Fruit fly (Drosophila melanogaster) whole organism, embryonic: ENCODE measurements around the gene gammaTub37C.
A peak's percentile ranks its signal among the peaks of the same experiment; 100 is the strongest.

ENCODE experiments used
- Bgb ChIP-seq: fragments of 200-800 bp; sonication (Bioruptor generic); IDR thresholded peaks from 2 replicates; pipeline ENCODE4 v1.3.6; 2022; ENCODE audit warnings: missing biosample characterization, missing genetic modification characterization; ENCODE audit not compliant: partially characterized antibody
- CG10209 ChIP-seq: fragments of 200-800 bp; sonication (Bioruptor generic); optimal IDR thresholded peaks from 3 replicates; lab custom pipeline; 2017; ENCODE audit warnings: missing biosample characterization, mild to moderate bottlenecking, missing genetic modification characterization, missing genetic modification reagents
- CG10321 ChIP-seq: fragments of 200-800 bp; sonication (Bioruptor generic); IDR thresholded peaks from 2 replicates; pipeline ENCODE4 v1.3.6; 2022; ENCODE audit warnings: missing biosample characterization, missing genetic modification characterization
- CG11398 ChIP-seq: fragments of 200-800 bp; sonication (Bioruptor generic); optimal IDR thresholded peaks from 2 replicates; lab custom pipeline; 2016; ENCODE audit warnings: missing biosample characterization, missing genetic modification characterization
- CG13287 ChIP-seq: fragments of 200-800 bp; sonication (Bioruptor generic); IDR thresholded peaks from 2 replicates; pipeline ENCODE4 v1.3.6; 2022; ENCODE audit warnings: missing biosample characterization, missing genetic modification characterization; ENCODE audit not compliant: partially characterized antibody
- CG15073 ChIP-seq: fragments of 200-800 bp; sonication (Bioruptor generic); optimal IDR thresholded peaks from 2 replicates; lab custom pipeline; 2016; ENCODE audit warnings: missing biosample characterization, missing genetic modification characterization
- CG15479 ChIP-seq: fragments of 200-800 bp; sonication (Bioruptor generic); optimal IDR thresholded peaks from 3 replicates; lab custom pipeline; 2019; ENCODE audit warnings: missing biosample characterization, mild to moderate bottlenecking, missing genetic modification characterization, moderate library complexity
- CG17359 ChIP-seq: fragments of 200-800 bp; sonication (Bioruptor generic); optimal IDR thresholded peaks from 3 replicates; lab custom pipeline; 2018; ENCODE audit warnings: missing biosample characterization, mild to moderate bottlenecking, missing genetic modification characterization, moderate library complexity
- CG18262 ChIP-seq: fragments of 200-800 bp; optimal IDR thresholded peaks from 3 replicates; lab custom pipeline; 2019; ENCODE audit warnings: missing biosample characterization, mild to moderate bottlenecking, missing genetic modification characterization, moderate library complexity
- CG2199 ChIP-seq: fragments of 200-800 bp; sonication (Bioruptor generic); IDR thresholded peaks from 3 replicates; pipeline ENCODE4 v1.3.6; 2022; ENCODE audit warnings: missing biosample characterization, missing genetic modification characterization
- CG33557 ChIP-seq: fragments of 200-800 bp; sonication (Bioruptor generic); optimal IDR thresholded peaks from 2 replicates; lab custom pipeline; 2019; ENCODE audit warnings: missing biosample characterization, mild to moderate bottlenecking, missing genetic modification characterization, moderate library complexity
- CG3726 ChIP-seq: fragments of 200-800 bp; sonication (Bioruptor generic); IDR thresholded peaks from 3 replicates; pipeline ENCODE4, ENCODE4 v1.3.6; 2022; ENCODE audit warnings: missing biosample characterization, missing genetic modification characterization
- CG6254 ChIP-seq: fragments of 200-800 bp; sonication (Bioruptor generic); optimal IDR thresholded peaks from 3 replicates; lab custom pipeline; 2017; ENCODE audit warnings: mild to moderate bottlenecking, missing biosample characterization, missing genetic modification reagents, missing genetic modification characterization
- CG6854 ChIP-seq: fragments of 200-800 bp; sonication (Bioruptor generic); optimal IDR thresholded peaks from 3 replicates; lab custom pipeline; 2017; ENCODE audit warnings: missing biosample characterization, mild to moderate bottlenecking, missing genetic modification characterization
- CG9727 ChIP-seq: fragments of 200-800 bp; sonication (Bioruptor generic); optimal IDR thresholded peaks from 3 replicates; lab custom pipeline; 2017; ENCODE audit warnings: missing biosample characterization, mild to moderate bottlenecking, missing genetic modification characterization
- Chrac-16 ChIP-seq: fragments of 200-800 bp; sonication (Bioruptor generic); optimal IDR thresholded peaks from 3 replicates; lab custom pipeline; 2016; ENCODE audit warnings: missing biosample characterization, missing genetic modification characterization
- CoRest ChIP-seq: fragments of 200-800 bp; sonication (Bioruptor generic); optimal IDR thresholded peaks from 3 replicates; lab custom pipeline; 2018; ENCODE audit warnings: missing biosample characterization, mild to moderate bottlenecking, missing genetic modification characterization, moderate library complexity
- D ChIP-seq, 2 experiments: fragments of 200-800 bp in 1 of 2; fragments of >200 bp in 1 of 2; sonication (Bioruptor generic) in 1 of 2; optimal IDR thresholded peaks; 2 replicates in 1 of 2; 3 replicates in 1 of 2; lab custom pipeline; 2017; ENCODE audit warnings: mild to moderate bottlenecking in 1 of 2, missing biosample characterization in 1 of 2, missing genetic modification characterization in 1 of 2, missing genetic modification reagents in 1 of 2
- Fer1 ChIP-seq: fragments of 200-800 bp; sonication (Bioruptor generic); optimal IDR thresholded peaks from 2 replicates; lab custom pipeline; 2017; ENCODE audit warnings: missing biosample characterization, mild to moderate bottlenecking, missing genetic modification characterization
- Fer3 ChIP-seq: fragments of 200-800 bp; sonication (Bioruptor generic); optimal IDR thresholded peaks from 2 replicates; lab custom pipeline; 2018; ENCODE audit warnings: missing biosample characterization, mild to moderate bottlenecking, missing genetic modification characterization, moderate library complexity
- Mad ChIP-seq: fragments of 200-800 bp; sonication (Bioruptor generic); optimal IDR thresholded peaks from 2 replicates; lab custom pipeline; 2016; ENCODE audit warnings: missing biosample characterization, missing genetic modification characterization
- Optix ChIP-seq: fragments of 200-800 bp; sonication (Bioruptor generic); IDR thresholded peaks from 3 replicates; pipeline ENCODE4 v1.3.6; 2022; ENCODE audit warnings: missing biosample characterization, missing genetic modification characterization
- PHDP ChIP-seq: fragments of 200-800 bp; sonication (Bioruptor generic); optimal IDR thresholded peaks from 3 replicates; lab custom pipeline; 2018; ENCODE audit warnings: missing biosample characterization, mild to moderate bottlenecking, missing genetic modification characterization, moderate library complexity
- Rfx ChIP-seq: fragments of 200-800 bp; sonication (Bioruptor generic); IDR thresholded peaks from 2 replicates; pipeline ENCODE4 v1.3.6; 2022; ENCODE audit warnings: missing biosample characterization, missing genetic modification characterization
- Sry-δ ChIP-seq: fragments of 200-800 bp; sonication (Bioruptor generic); optimal IDR thresholded peaks from 2 replicates; lab custom pipeline; 2016; ENCODE audit warnings: missing biosample characterization, missing genetic modification characterization
- Xbp1 ChIP-seq: fragments of 200-800 bp; sonication (Bioruptor generic); optimal IDR thresholded peaks from 3 replicates; lab custom pipeline; 2016; ENCODE audit warnings: missing biosample characterization, mild to moderate bottlenecking, missing genetic modification characterization
- cad ChIP-seq: fragments of >200 bp; optimal IDR thresholded peaks from 2 replicates; lab custom pipeline; 2017; ENCODE audit warnings: missing biosample characterization, missing genetic modification characterization
- caup ChIP-seq: fragments of 200-800 bp; sonication (Bioruptor generic); optimal IDR thresholded peaks from 3 replicates; lab custom pipeline; 2017; ENCODE audit warnings: missing biosample characterization, mild to moderate bottlenecking, missing genetic modification characterization, moderate library complexity; ENCODE audit not compliant: severe bottlenecking
- corto ChIP-seq: fragments of 200-800 bp; sonication (Bioruptor generic); optimal IDR thresholded peaks from 2 replicates; lab custom pipeline; 2016; ENCODE audit warnings: missing biosample characterization, mild to moderate bottlenecking, missing genetic modification characterization, moderate library complexity
- danr ChIP-seq: fragments of 200-800 bp; sonication (Bioruptor generic); IDR thresholded peaks from 2 replicates; pipeline ENCODE4 v1.3.6; 2022; ENCODE audit warnings: missing biosample characterization, missing genetic modification characterization
- dysf ChIP-seq: fragments of 200-800 bp; sonication (Bioruptor generic); IDR thresholded peaks from 3 replicates; pipeline ENCODE4 v1.3.6; 2022; ENCODE audit warnings: missing biosample characterization, missing genetic modification characterization
- en ChIP-seq: fragments of 200-800 bp; sonication (Bioruptor generic); optimal IDR thresholded peaks from 2 replicates; lab custom pipeline; 2016; ENCODE audit warnings: missing biosample characterization, missing genetic modification characterization
- grau ChIP-seq: fragments of 200-800 bp; optimal IDR thresholded peaks from 3 replicates; lab custom pipeline; 2019; ENCODE audit warnings: missing biosample characterization, mild to moderate bottlenecking, missing genetic modification characterization, moderate library complexity
- jigr1 ChIP-seq: fragments of 200-800 bp; sonication (Bioruptor generic); IDR thresholded peaks from 3 replicates; pipeline ENCODE4 v1.3.6; 2022; ENCODE audit warnings: missing biosample characterization, missing genetic modification characterization
- lbe ChIP-seq: fragments of 200-800 bp; sonication (Bioruptor generic); optimal IDR thresholded peaks from 2 replicates; lab custom pipeline; 2016; ENCODE audit warnings: missing biosample characterization, mild to moderate bottlenecking, missing genetic modification characterization
- odd ChIP-seq: fragments of 200-800 bp; sonication (Bioruptor generic); optimal IDR thresholded peaks from 2 replicates; lab custom pipeline; 2017; ENCODE audit warnings: missing biosample characterization, mild to moderate bottlenecking, missing genetic modification characterization
- pan ChIP-seq, 4 experiments: fragments of >200 bp in 3 of 4; fragments of 200-800 bp in 1 of 4; sonication (Bioruptor generic) in 1 of 4; optimal IDR thresholded peaks in 3 of 4; IDR thresholded peaks in 1 of 4; 2 replicates each; pipeline versions ENCODE4 v1.3.6 to Lab custom; 2017 to 2022; ENCODE audit warnings: missing biosample characterization in 2 of 4, missing genetic modification characterization in 2 of 4, mixed read lengths in 1 of 4
- pfk ChIP-seq: fragments of 200-800 bp; sonication (Bioruptor generic); optimal IDR thresholded peaks from 2 replicates; lab custom pipeline; 2018; ENCODE audit warnings: missing biosample characterization, mild to moderate bottlenecking, missing genetic modification characterization, moderate library complexity
- pnt ChIP-seq: fragments of 200-800 bp; sonication (Bioruptor generic); optimal IDR thresholded peaks from 3 replicates; lab custom pipeline; 2016; ENCODE audit warnings: missing biosample characterization, missing genetic modification characterization
- sens ChIP-seq: fragments of 200-800 bp; sonication (Bioruptor generic); peaks from one replicate; lab custom pipeline; 2016; ENCODE audit warnings: missing biosample characterization, missing genetic modification characterization
- seq ChIP-seq: fragments of 200-800 bp; sonication (Bioruptor generic); IDR thresholded peaks from 2 replicates; pipeline ENCODE4 v1.3.6; 2022; ENCODE audit warnings: missing biosample characterization, missing genetic modification characterization
- tll ChIP-seq, 2 experiments: fragments of 200-800 bp in 1 of 2; fragments of >200 bp in 1 of 2; sonication (Bioruptor generic) in 1 of 2; optimal IDR thresholded peaks; 2 replicates each; lab custom pipeline; 2017 to 2019; ENCODE audit warnings: missing biosample characterization in 2 of 2, missing genetic modification characterization in 2 of 2, mild to moderate bottlenecking in 1 of 2, moderate library complexity in 1 of 2
- vfl ChIP-seq: fragments of 200-800 bp; sonication (Bioruptor generic); optimal IDR thresholded peaks from 2 replicates; lab custom pipeline; 2016; ENCODE audit warnings: missing biosample characterization, missing genetic modification characterization
- zen2 ChIP-seq: fragments of 200-800 bp; sonication (Bioruptor generic); IDR thresholded peaks from 3 replicates; pipeline ENCODE4 v1.3.6; 2022; ENCODE audit warnings: missing biosample characterization, missing genetic modification characterization; ENCODE audit not compliant: partially characterized antibody

Gene gammaTub37C

DNA sequence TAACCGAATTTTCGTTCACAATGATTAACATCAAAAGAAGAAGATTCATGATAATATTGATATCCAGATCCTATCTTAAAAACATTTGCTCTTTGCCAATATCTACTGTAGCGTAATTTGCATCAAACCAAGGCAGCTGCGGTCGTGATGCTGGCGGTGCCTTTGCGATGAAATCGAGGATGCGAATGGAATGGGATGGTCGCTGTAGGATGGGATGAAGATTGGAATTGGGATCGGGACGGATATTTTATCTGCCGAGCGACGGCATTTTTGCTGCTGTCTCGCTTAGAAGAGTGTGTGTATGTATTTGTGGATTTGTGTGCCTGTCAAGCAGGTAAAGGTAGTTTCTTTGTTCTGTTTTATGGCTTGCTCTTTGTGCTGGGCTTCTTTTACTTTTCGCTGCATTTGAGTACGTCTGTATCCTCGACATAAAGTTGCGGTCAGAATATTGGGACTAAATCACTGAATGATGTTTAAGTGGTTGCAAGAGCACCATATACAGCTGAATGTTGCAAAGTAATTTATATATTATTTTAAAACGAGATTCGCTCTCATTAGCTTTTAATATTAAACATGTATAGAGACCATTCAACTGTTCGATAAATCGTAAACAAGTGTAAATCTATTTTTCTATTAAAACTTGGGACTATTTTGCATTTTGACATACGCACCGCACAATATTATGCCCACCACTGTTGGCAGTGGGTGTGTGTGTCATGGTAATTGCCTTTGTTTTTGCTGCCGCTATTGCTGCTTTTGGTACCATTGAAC, 23.0 kb downstream of the gammaTub37C start:
- TF ChIP-seq Chrac-16 (GFP tag; lab: Kevin White, UChicago), result no peak
- TF ChIP-seq Sry-δ (GFP tag; lab: Kevin White, UChicago), result no peak
- TF ChIP-seq sens (GFP tag; lab: Kevin White, UChicago), result peak; percentile 53
- no peak for TF ChIP-seq Fer1 (GFP tag; lab: Kevin White, UChicago)
- no peak for TF ChIP-seq CoRest
- TF ChIP-seq jigr1, result no peak
- peak; percentile 46 for TF ChIP-seq lbe (GFP tag; lab: Kevin White, UChicago)
- no peak for TF ChIP-seq pan (optimal IDR thresholded peaks at IDR 0.05; lab: Kevin White, UChicago)
- TF ChIP-seq pan (GFP tag; optimal IDR thresholded peaks at IDR 0.05 in 1 of 2, IDR thresholded peaks at IDR 0.05 in 1 of 2), result peak in 1 of 2 experiments; percentile 12
- peak; percentile 16 for TF ChIP-seq CG18262 (tag; lab: Kevin White, UChicago)
- TF ChIP-seq D (optimal IDR thresholded peaks at IDR 0.05; lab: Kevin White, UChicago), result peak; percentile 27
- no peak for TF ChIP-seq D (GFP tag; optimal IDR thresholded peaks at IDR 0.05; lab: Kevin White, UChicago)
- no peak for TF ChIP-seq PHDP (tag; lab: Kevin White, UChicago)
- peak; percentile 55; the same call in 2 of the 3 replicates for TF ChIP-seq CG2199 (GFP tag; lab: Robert Waterston, UW)
- TF ChIP-seq caup (GFP tag; lab: Kevin White, UChicago), result no peak
- peak; percentile 82 for TF ChIP-seq cad (GFP tag; lab: Kevin White, UChicago)
- no peak for TF ChIP-seq dysf (GFP tag; lab: Robert Waterston, UW)
- no peak for TF ChIP-seq Fer3 (tag; lab: Kevin White, UChicago)
- TF ChIP-seq vfl (GFP tag; lab: Kevin White, UChicago), result no peak
- no peak for TF ChIP-seq CG10209
- peak in 1 of 2 experiments; percentile 37 for TF ChIP-seq tll (GFP tag; optimal IDR thresholded peaks at IDR 0.05; lab: Kevin White, UChicago)
- no peak for TF ChIP-seq en (GFP tag; lab: Kevin White, UChicago)
- no peak for TF ChIP-seq CG17359 (tag; lab: Kevin White, UChicago)
- TF ChIP-seq Rfx (GFP tag; lab: Robert Waterston, UW), result 0 out of 2 replicates have a peak, but pooled peaks have one; percentile 4
- peak; percentile 17 for TF ChIP-seq grau (tag; lab: Kevin White, UChicago)
- TF ChIP-seq odd (GFP tag; lab: Kevin White, UChicago), result no peak
- TF ChIP-seq Mad (GFP tag; lab: Kevin White, UChicago), result no peak
- TF ChIP-seq Bgb (GFP tag; lab: Robert Waterston, UW), result no peak
- TF ChIP-seq CG6854, result no peak
- peak; percentile 96 for TF ChIP-seq CG15479 (GFP tag; lab: Kevin White, UChicago)
- TF ChIP-seq danr, result no peak
- TF ChIP-seq zen2 (GFP tag; lab: Robert Waterston, UW), result no peak
- no peak for TF ChIP-seq CG33557 (GFP tag; lab: Kevin White, UChicago)
- no peak for TF ChIP-seq pnt (GFP tag; lab: Kevin White, UChicago)
- TF ChIP-seq pfk (GFP tag; lab: Kevin White, UChicago), result peak; percentile 69
- TF ChIP-seq CG6254 (GFP tag; lab: Kevin White, UChicago), result peak; percentile 7
- no peak for TF ChIP-seq Optix (GFP tag; lab: Robert Waterston, UW)
- TF ChIP-seq CG11398 (GFP tag; lab: Kevin White, UChicago), result no peak
- peak; percentile 48 for TF ChIP-seq corto
- peak; percentile 94 for TF ChIP-seq CG15073 (GFP tag; lab: Kevin White, UChicago)
- TF ChIP-seq CG9727, result no peak
- TF ChIP-seq CG10321 (GFP tag; lab: Robert Waterston, UW), result no peak
- no peak for TF ChIP-seq CG13287 (GFP tag; lab: Robert Waterston, UW)
- no peak for TF ChIP-seq Xbp1 (GFP tag; lab: Kevin White, UChicago)
- no peak for TF ChIP-seq CG3726
- TF ChIP-seq seq (GFP tag; lab: Robert Waterston, UW), result no peak
